Fruit fly (Drosophila melanogaster): ENCODE measurements around the gene CG14195.

DNA sequence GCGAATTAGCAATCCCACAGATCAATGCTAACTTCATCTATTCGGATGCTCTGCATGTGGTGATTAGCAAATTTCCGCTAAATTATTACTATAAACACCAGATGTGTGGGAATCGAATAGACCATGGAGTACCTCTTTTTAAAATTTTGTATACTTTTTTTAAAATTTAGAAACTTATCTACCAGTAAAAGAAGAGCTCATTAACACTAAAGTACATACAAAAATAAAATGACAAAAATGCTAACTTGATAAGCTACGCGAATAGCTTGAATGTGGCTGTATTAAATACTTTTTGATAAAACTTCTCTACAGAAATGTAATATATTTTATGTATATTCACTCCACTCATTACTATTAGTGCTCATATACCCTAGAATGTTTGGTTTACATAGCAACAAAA lies 37.8 kb downstream of the CG14195 start:
- TF ChIP-seq CG10348 (GFP tag; IDR thresholded peaks at IDR 0.05) = no peak
- TF ChIP-seq CG14655 (GFP tag; optimal IDR thresholded peaks at IDR 0.05) = no peak
- no peak for TF ChIP-seq CG4496 (GFP tag; IDR thresholded peaks at IDR 0.05)
- no peak for TF ChIP-seq Pif1B (GFP tag; optimal IDR thresholded peaks at IDR 0.05)
- no peak for TF ChIP-seq CG8301 (tag; optimal IDR thresholded peaks at IDR 0.05)
- no peak for TF ChIP-seq CG15710 (tag; optimal IDR thresholded peaks at IDR 0.05)
